Fruit fly (Drosophila melanogaster): ENCODE measurements around the gene gammaTub23C.

DNA sequence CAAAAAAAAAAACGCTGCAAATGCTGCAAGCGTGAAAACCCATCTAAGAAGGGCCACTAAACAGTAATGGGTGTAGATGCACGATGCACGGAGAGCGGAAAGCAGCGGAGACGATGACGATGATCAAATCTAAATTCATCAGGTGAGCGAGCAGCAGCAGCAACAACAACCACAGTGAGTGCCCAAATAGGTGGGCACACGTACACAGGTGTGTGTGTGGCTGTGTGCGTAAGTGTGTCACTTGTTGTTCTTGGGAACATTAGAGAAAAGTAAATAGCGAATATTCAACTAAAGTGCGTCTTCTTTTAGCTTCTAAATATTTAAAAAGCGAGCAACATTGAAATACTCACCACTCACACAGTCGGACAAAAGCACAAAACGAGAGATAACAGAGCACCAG lies 20.5 kb downstream of the gammaTub23C start:
- TF ChIP-seq CG8478 (optimal IDR thresholded peaks at IDR 0.05) (no peak), CTCF (optimal IDR thresholded peaks at IDR 0.05) (no peak)

All from S2 (cell line).